Worm (Caenorhabditis elegans): Measurements from ENCODE around the gene srsx-13.

DNA sequence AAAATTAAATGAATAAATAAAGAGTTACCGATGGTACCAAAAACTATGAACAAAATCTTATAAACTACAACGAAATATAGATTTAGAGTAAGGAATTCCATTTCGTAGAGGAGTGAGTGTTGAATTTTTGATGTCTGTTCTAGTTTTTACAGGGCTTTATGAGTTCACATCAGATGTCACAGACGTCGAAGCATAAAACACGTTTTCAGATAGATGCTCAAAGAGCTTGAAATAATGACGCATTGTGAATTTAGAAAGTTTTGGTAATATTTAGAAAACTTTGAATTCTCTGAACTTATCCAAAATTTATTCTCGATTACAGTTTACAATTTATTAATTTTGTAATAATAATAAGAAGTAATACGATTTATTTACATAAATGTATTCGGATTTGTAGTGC is 10.0 kb downstream of the srsx-13 start, which contains the start of gene srsx-9:
- no peak for TF ChIP-seq egl-43 (GFP tag; IDR thresholded peaks at IDR 0.05)
- no peak for TF ChIP-seq skn-1 (tag; optimal IDR thresholded peaks at IDR 0.05)
- no peak for TF ChIP-seq fos-1 (tag; optimal IDR thresholded peaks at IDR 0.05)
- no peak for TF ChIP-seq mdl-1 (tag; optimal IDR thresholded peaks at IDR 0.05)
- no peak for TF ChIP-seq lsy-2 (tag; optimal IDR thresholded peaks at IDR 0.05)
- TF ChIP-seq ZK337.2 (GFP tag; IDR thresholded peaks at IDR 0.05), result no peak
- no peak for TF ChIP-seq arid-1 (GFP tag; conservative IDR thresholded peaks at IDR 0.05)
- no peak for TF ChIP-seq nhr-102 (tag; optimal IDR thresholded peaks at IDR 0.05)
- TF ChIP-seq dpl-1 (GFP tag; optimal IDR thresholded peaks at IDR 0.05), result no peak
- TF ChIP-seq zag-1 (tag; optimal IDR thresholded peaks at IDR 0.05), result no peak
- no peak for TF ChIP-seq dve-1 (tag; optimal IDR thresholded peaks at IDR 0.05; ENCODE audit: insufficient read depth)

Measured in whole organism, L4 larva.